Worm (Caenorhabditis elegans): ENCODE results near the gene F16B4.5.

DNA sequence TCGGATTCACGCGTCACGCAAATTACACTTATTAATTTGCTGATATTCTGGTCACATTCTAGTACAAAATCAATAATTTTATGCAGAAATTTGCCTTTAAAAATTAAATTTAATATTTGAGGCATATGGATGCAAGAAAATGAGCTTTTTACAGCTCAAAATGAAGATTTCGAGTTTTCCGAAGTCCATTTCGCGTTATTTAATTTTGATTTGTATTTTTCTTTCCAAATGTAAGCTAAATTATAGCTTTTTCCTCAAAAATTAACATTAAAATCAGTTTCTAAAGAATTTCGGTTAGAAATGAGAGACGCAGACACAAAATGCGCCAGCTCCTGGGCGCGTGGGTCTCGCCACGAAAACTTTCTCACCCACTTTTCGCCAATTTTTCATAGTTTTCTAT, 1.3 kb upstream of the F16B4.5 start, which contains the start of gene F16B4.6:
- TF ChIP-seq pha-4 (tag; optimal IDR thresholded peaks at IDR 0.05) (no peak), pqm-1 (tag; optimal IDR thresholded peaks at IDR 0.05) (no peak), ceh-2 (tag; optimal IDR thresholded peaks at IDR 0.05) (no peak), rnt-1 (tag; optimal IDR thresholded peaks at IDR 0.05) (no peak), eyg-1 (tag; optimal IDR thresholded peaks at IDR 0.05) (no peak)

Data from whole organism, late embryonic.